Worm (Caenorhabditis elegans): Measurements from ENCODE around the gene wrk-1.

DNA sequence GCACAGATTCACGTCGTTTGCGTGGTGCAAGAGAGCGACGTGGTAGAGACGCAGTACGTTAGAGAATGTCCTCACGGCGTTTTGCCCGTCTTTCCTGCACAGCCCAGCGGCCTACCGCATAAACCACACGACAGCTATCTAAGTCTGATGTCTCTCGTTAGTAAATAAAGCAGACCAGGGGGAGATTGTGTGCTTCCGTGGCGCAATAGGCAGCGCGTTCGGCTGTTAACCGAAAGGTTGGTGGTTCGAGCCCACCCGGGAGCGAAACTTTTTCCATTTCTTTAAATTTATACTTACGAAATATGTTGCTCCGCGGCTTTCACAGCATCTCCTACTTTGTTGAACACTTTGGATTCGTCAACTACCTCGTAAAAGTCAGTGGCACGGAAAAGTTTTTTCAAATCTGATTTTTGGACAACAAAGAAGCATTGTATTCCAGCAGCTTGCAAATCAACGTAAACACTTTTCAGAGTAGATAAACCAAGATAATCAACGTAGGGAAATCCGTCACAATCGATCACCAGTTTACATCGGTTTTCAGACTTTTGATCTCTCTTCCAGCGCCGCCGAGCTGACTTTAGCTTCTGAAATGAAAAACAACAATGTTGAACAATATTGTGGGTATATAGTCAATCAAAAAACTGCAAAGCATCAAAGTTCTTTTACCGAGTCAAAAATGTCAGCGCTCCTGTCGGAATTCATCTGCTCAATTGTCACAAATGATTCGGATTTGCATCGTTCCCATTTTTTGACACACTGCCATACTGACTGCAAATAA, 12.1 kb upstream of the wrk-1 start:
- TF ChIP-seq T22C8.4 (GFP tag; IDR thresholded peaks at IDR 0.05) = peak; percentile 96
- peak; percentile 97 for TF ChIP-seq cog-1 (tag; optimal IDR thresholded peaks at IDR 0.05)
- TF ChIP-seq flt-1 (GFP tag; IDR thresholded peaks at IDR 0.05) = peak; percentile 98
- peak; percentile 99 for TF ChIP-seq tab-1 (GFP tag; IDR thresholded peaks at IDR 0.05)
- TF ChIP-seq ztf-29 (GFP tag; IDR thresholded peaks at IDR 0.05) = peak; percentile 99
- peak; percentile 82 for TF ChIP-seq med-1 (GFP tag; optimal IDR thresholded peaks at IDR 0.05; ENCODE audit: insufficient read depth)
